Worm (Caenorhabditis elegans): ENCODE results near the gene C08E8.4.

DNA sequence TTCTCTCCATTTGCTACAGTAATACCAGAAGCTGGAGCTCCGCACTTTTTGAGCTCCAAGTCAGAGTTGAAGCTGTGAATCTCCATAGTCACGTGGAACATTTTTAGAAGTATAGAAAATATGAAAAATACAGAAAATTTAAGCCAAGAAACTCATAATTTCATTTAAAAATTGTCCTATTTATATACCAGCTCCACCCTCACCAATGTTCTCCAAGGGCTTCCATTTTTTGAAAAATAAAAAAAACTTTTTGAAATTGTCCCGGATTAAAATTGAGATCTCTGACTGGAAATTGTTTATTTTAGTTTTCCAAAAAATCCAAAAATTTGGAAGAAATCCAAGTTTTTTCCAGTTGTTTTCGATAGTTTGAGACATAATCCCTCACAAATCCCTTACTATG is 11.8 kb upstream of the C08E8.4 start, which contains the start of gene C08E8.5:
- TF ChIP-seq ceh-82 (tag; optimal IDR thresholded peaks at IDR 0.05) (no peak), elt-2 (tag; optimal IDR thresholded peaks at IDR 0.05) (no peak), aly-2 (tag; optimal IDR thresholded peaks at IDR 0.05) (no peak), nhr-237 (tag; optimal IDR thresholded peaks at IDR 0.05) (no peak), blmp-1 (tag; optimal IDR thresholded peaks at IDR 0.05) (no peak), fkh-10 (GFP tag; optimal IDR thresholded peaks at IDR 0.05) (no peak), sptf-1 (tag; optimal IDR thresholded peaks at IDR 0.05) (no peak), hlh-17 (GFP tag; optimal IDR thresholded peaks at IDR 0.05; ENCODE audit: borderline replicate concordance) (no peak), snpc-4 (tag; optimal IDR thresholded peaks at IDR 0.05) (no peak), rnt-1 (tag; optimal IDR thresholded peaks at IDR 0.05) (no peak), nhr-84 (tag; optimal IDR thresholded peaks at IDR 0.05) (no peak), zag-1 (tag; optimal IDR thresholded peaks at IDR 0.05) (no peak), lin-39 (tag; optimal IDR thresholded peaks at IDR 0.05) (no peak), mdl-1 (tag; optimal IDR thresholded peaks at IDR 0.05) (no peak)
